Fruit fly (Drosophila melanogaster): Measurements from ENCODE around the gene bif.

The bif gene

DNA sequence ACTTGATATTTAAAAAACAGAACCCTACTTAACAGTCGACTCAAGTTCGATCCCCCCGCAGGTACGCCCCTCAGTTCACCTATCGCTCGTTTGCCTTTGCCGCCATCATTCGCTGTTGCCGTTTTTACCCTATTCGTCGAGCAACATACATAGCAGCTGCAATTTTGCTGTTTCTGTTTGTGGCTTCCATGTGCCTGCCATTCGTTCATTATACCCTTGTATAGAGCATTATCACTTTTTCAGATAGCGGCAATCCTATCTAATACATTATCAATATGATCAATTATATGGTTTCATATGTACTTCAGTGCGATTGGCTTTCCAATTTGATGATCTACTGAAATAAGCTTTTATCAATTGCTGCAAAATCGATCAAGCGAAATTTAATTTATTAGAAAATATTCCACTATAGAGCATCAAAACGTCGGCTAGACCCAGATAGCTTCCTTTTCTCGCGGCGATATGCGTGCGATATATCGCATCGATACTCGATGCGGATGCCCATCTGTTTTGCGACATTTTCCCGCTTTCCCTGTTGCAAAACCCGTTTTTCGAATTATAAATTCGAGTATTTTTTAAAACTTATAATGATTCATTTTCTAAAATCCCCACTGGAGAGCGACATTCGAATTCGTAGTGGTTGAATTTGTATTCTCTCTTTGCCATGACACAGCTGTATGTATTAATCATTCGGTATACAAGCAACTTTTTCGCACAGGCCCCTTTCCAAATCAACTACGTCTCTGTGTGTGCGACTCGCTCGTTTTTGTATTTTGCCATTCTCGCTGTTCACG is 37.4 kb downstream of the bif start (continued):
- TF ChIP-seq fru (optimal IDR thresholded peaks at IDR 0.05) (peak; percentile 6), Fer2 (tag; optimal IDR thresholded peaks at IDR 0.05) (peak; percentile 65), ci (GFP tag; IDR thresholded peaks at IDR 0.05) (peak; percentile 42; the same call in 1 of the 3 replicates), tio (GFP tag; optimal IDR thresholded peaks at IDR 0.05) (peak; percentile 89), PHDP (tag; optimal IDR thresholded peaks at IDR 0.05) (peak; percentile 88), Dbx (GFP tag; IDR thresholded peaks at IDR 0.05) (peak; percentile 84; the same call in 2 of the 3 replicates), NfI (GFP tag; optimal IDR thresholded peaks at IDR 0.05) (peak; percentile 80), CG2202 (tag; optimal IDR thresholded peaks at IDR 0.05) (peak; percentile 65), CG3281 (GFP tag; optimal IDR thresholded peaks at IDR 0.05) (peak; percentile 93), CG6813 (GFP tag; optimal IDR thresholded peaks at IDR 0.05) (peak; percentile 81), CG17359 (tag; optimal IDR thresholded peaks at IDR 0.05) (peak; percentile 89), lab (GFP tag; optimal IDR thresholded peaks at IDR 0.05) (peak; percentile 91), CG16863 (GFP tag; optimal IDR thresholded peaks at IDR 0.05) (peak; percentile 85), ERR (GFP tag; optimal IDR thresholded peaks at IDR 0.05) (peak; percentile 84), CG10979 (tag; optimal IDR thresholded peaks at IDR 0.05) (peak; percentile 90), Hr51 (GFP tag; optimal IDR thresholded peaks at IDR 0.05) (peak; percentile 77 to 88), btn (GFP tag; optimal IDR thresholded peaks at IDR 0.05) (peak; percentile 78), sqz (GFP tag; optimal IDR thresholded peaks at IDR 0.05) (peak; percentile 83), amos (GFP tag; IDR thresholded peaks at IDR 0.05; ENCODE audit: partially characterized antibody) (peak; percentile 72), run (tag; optimal IDR thresholded peaks at IDR 0.05) (peak; percentile 85), Dek (tag; optimal IDR thresholded peaks at IDR 0.05) (peak; percentile 81), knrl (GFP tag; IDR thresholded peaks at IDR 0.05; ENCODE audit: partially characterized antibody) (peak; percentile 62; the same call in 2 of the 3 replicates), Dref (GFP tag; IDR thresholded peaks at IDR 0.05) (no peak), Sry-β (GFP tag; optimal IDR thresholded peaks at IDR 0.05) (no peak), hbn (GFP tag; IDR thresholded peaks at IDR 0.05; ENCODE audit: partially characterized antibody) (no peak; the same call in none of the 2 replicates), CG12299 (tag; optimal IDR thresholded peaks at IDR 0.05) (peak; percentile 66), CG8359 (GFP tag; optimal IDR thresholded peaks at IDR 0.05; ENCODE audit: borderline replicate concordance) (peak; percentile 69), nerfin-1 (tag; optimal IDR thresholded peaks at IDR 0.05) (peak; percentile 81), C15 (GFP tag; IDR thresholded peaks at IDR 0.05) (0 out of 3 replicates have a peak, but pooled peaks have one; percentile 25), CG17361 (GFP tag; IDR thresholded peaks at IDR 0.05) (peak; percentile 89), gfzf (GFP tag; optimal IDR thresholded peaks at IDR 0.05) (peak; percentile 2), CG13296 (GFP tag; optimal IDR thresholded peaks at IDR 0.05) (peak; percentile 86), Opbp (GFP tag; IDR thresholded peaks at IDR 0.05; ENCODE audit: partially characterized antibody) (peak; percentile 58; the same call in 1 of the 3 replicates), bab2 (GFP tag; optimal IDR thresholded peaks at IDR 0.05) (peak; percentile 81), pho (GFP tag; optimal IDR thresholded peaks at IDR 0.05) (peak; percentile 92), sens (GFP tag) (peak; percentile 96), CG8281 (tag; optimal IDR thresholded peaks at IDR 0.05) (peak; percentile 70), tx (GFP tag; optimal IDR thresholded peaks at IDR 0.05) (peak; percentile 78), CG14014 (GFP tag; IDR thresholded peaks at IDR 0.05) (peak; percentile 58), CG12155 (GFP tag; optimal IDR thresholded peaks at IDR 0.05) (peak; percentile 100), az2 (GFP tag; optimal IDR thresholded peaks at IDR 0.05) (peak; percentile 84), Doc3 (GFP tag; IDR thresholded peaks at IDR 0.05; ENCODE audit: partially characterized antibody) (peak; percentile 58), CG8478 (optimal IDR thresholded peaks at IDR 0.05) (no peak), repo (GFP tag; optimal IDR thresholded peaks at IDR 0.05) (peak; percentile 64), z (GFP tag; IDR thresholded peaks at IDR 0.05) (no peak), Jarid2 (GFP tag; optimal IDR thresholded peaks at IDR 0.05) (peak; percentile 66), CG8089 (GFP tag; optimal IDR thresholded peaks at IDR 0.05) (peak; percentile 75), Ets65A (GFP tag) (peak; percentile 99)

All from whole organism, embryonic.